Fruit fly (Drosophila melanogaster): Measurements from ENCODE around the gene CG3402.

The CG3402 gene

DNA sequence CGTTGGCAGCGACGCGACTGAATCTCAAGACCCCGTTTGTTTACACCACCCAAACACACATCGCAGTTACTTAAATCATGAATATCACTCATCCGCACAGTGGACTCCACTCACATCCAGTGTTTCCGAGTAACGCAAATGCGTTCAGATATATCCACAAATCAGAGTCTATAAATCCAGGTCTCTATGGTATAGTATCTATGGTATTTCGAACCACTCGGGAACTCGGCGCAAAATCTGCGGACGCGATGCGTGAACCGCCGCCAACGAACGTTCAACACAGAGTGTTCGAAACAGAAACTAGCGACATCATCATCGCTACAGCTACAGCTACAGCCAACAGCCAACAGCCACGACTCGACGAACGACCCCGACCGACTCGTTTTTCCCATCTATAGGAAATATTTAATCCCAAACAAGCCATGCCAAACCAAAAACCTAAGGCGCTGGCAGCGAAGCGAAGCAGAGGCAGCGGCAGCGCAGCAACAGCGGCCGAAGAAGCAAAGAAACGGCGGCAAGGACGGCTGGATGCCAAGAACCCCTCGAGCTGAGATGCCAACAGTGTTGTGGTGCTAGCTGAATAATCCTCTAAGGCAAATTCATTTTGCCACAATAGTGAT lies 46.2 kb upstream of the CG3402 start, which contains the start of gene CG13894 (continued):
- TF ChIP-seq B-H1 (GFP tag; IDR thresholded peaks at IDR 0.05) = no peak
- peak; percentile 47 for TF ChIP-seq CG13624 (GFP tag; optimal IDR thresholded peaks at IDR 0.05)
- peak; percentile 91 for TF ChIP-seq CG5180 (GFP tag; optimal IDR thresholded peaks at IDR 0.05)
- peak; percentile 56 for TF ChIP-seq CG15514 (GFP tag; optimal IDR thresholded peaks at IDR 0.05)
- peak; percentile 25 for TF ChIP-seq slp2 (GFP tag; optimal IDR thresholded peaks at IDR 0.05)
- TF ChIP-seq CG31441 (GFP tag; IDR thresholded peaks at IDR 0.05) = no peak
- no peak for TF ChIP-seq CG34376 (GFP tag; optimal IDR thresholded peaks at IDR 0.05)
- TF ChIP-seq CG1603 (tag; optimal IDR thresholded peaks at IDR 0.05) = peak; percentile 13
- no peak for TF ChIP-seq disco-r (GFP tag; optimal IDR thresholded peaks at IDR 0.05)
- TF ChIP-seq CG11560 (tag; IDR thresholded peaks at IDR 0.05) = no peak
- no peak for TF ChIP-seq trem (tag; optimal IDR thresholded peaks at IDR 0.05)
- no peak for TF ChIP-seq CG2129 (GFP tag; IDR thresholded peaks at IDR 0.05; ENCODE audit: partially characterized antibody)
- TF ChIP-seq CG12769 (tag; optimal IDR thresholded peaks at IDR 0.05) = peak; percentile 94
- TF ChIP-seq Poxn (GFP tag; IDR thresholded peaks at IDR 0.05) = no peak
- peak in 1 of 2 experiments; percentile 2 for TF ChIP-seq insv (GFP tag; optimal IDR thresholded peaks at IDR 0.05)
- 0 out of 4 replicates have a peak, but pooled peaks have one; percentile 38 for TF ChIP-seq Dll (GFP tag; IDR thresholded peaks at IDR 0.05; ENCODE audit: partially characterized antibody)
- no peak for TF ChIP-seq CG12391 (tag; optimal IDR thresholded peaks at IDR 0.05)
- TF ChIP-seq nmo (GFP tag; optimal IDR thresholded peaks at IDR 0.05) = no peak
- TF ChIP-seq Lpt (GFP tag; optimal IDR thresholded peaks at IDR 0.05) = no peak
- TF ChIP-seq Scr (GFP tag; IDR thresholded peaks at IDR 0.05; ENCODE audit: partially characterized antibody) = 0 out of 2 replicates have a peak, but pooled peaks have one; percentile 15
- TF ChIP-seq CG13894 (tag; optimal IDR thresholded peaks at IDR 0.05) = peak; percentile 100
- TF ChIP-seq Awh (GFP tag; IDR thresholded peaks at IDR 0.05) = peak; percentile 53; the same call in 1 of the 2 replicates
- no peak for TF ChIP-seq pita (GFP tag; optimal IDR thresholded peaks at IDR 0.05)
- peak; percentile 58; the same call in 2 of the 3 replicates for TF ChIP-seq so (GFP tag; IDR thresholded peaks at IDR 0.05)
- peak; percentile 54 for TF ChIP-seq vvl (GFP tag; IDR thresholded peaks at IDR 0.05)
- peak; percentile 31; the same call in 1 of the 2 replicates for TF ChIP-seq amos (GFP tag; IDR thresholded peaks at IDR 0.05; ENCODE audit: partially characterized antibody)
- no peak for TF ChIP-seq C15 (GFP tag; IDR thresholded peaks at IDR 0.05)
- TF ChIP-seq CG3995 (GFP tag; optimal IDR thresholded peaks at IDR 0.05) = no peak
- TF ChIP-seq sqz (GFP tag; optimal IDR thresholded peaks at IDR 0.05) = no peak
- no peak for TF ChIP-seq btn (GFP tag; optimal IDR thresholded peaks at IDR 0.05)
- peak; percentile 21 for TF ChIP-seq CG10274 (GFP tag; optimal IDR thresholded peaks at IDR 0.05)
- TF ChIP-seq oc (tag; optimal IDR thresholded peaks at IDR 0.05) = peak; percentile 61
- TF ChIP-seq NfI (GFP tag; optimal IDR thresholded peaks at IDR 0.05) = no peak
- TF ChIP-seq CG2199 (GFP tag; IDR thresholded peaks at IDR 0.05) = peak; percentile 92
- TF ChIP-seq CG15601 (tag; optimal IDR thresholded peaks at IDR 0.05) = no peak
- TF ChIP-seq CG9609 (GFP tag; optimal IDR thresholded peaks at IDR 0.05) = no peak
- 0 out of 2 replicates have a peak, but pooled peaks have one; percentile 6 for TF ChIP-seq Rfx (GFP tag; IDR thresholded peaks at IDR 0.05)
- peak; percentile 81 for TF ChIP-seq Med (GFP tag)
- peak; percentile 22; the same call in 1 of the 2 replicates for TF ChIP-seq tna (GFP tag; IDR thresholded peaks at IDR 0.05; ENCODE audit: partially characterized antibody)
- TF ChIP-seq CG34422 (GFP tag; IDR thresholded peaks at IDR 0.05) = 0 out of 3 replicates have a peak, but pooled peaks have one; percentile 37
- peak; percentile 88 for TF ChIP-seq CG6791 (GFP tag; IDR thresholded peaks at IDR 0.05; ENCODE audit: partially characterized antibody)
- TF ChIP-seq CG17359 (tag; optimal IDR thresholded peaks at IDR 0.05) = peak; percentile 26
- TF ChIP-seq BtbVII (GFP tag; optimal IDR thresholded peaks at IDR 0.05) = peak; percentile 52
- peak; percentile 29 for TF ChIP-seq Fer1 (GFP tag; optimal IDR thresholded peaks at IDR 0.05)

Data from whole organism, embryonic.